Worm (Caenorhabditis elegans): ENCODE data around the gene gcsh-1.

The gcsh-1 gene

DNA sequence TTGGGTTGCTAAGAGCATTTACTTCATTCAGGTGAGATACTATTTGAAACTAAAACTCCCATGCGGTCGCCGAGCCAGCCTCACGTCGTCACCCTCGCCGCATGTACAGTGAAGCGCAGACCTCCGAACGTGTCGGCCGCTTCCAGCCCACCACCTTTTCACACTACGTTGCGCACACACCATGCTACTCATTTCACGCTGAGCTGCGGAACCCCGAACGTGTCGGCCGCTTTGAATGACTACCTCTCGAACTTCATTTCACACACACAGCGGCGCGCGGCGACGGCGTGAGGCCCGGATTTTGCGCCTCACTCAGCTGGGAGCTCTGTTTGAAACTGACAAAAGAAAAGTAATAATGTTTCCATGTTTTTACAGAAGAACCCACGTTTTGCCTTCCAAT lies 33.2 kb downstream of the gcsh-1 start:
- TF ChIP-seq bed-3 (GFP tag; optimal IDR thresholded peaks at IDR 0.05) (no peak), tbx-8 (GFP tag; optimal IDR thresholded peaks at IDR 0.05) (no peak)

DNA sequence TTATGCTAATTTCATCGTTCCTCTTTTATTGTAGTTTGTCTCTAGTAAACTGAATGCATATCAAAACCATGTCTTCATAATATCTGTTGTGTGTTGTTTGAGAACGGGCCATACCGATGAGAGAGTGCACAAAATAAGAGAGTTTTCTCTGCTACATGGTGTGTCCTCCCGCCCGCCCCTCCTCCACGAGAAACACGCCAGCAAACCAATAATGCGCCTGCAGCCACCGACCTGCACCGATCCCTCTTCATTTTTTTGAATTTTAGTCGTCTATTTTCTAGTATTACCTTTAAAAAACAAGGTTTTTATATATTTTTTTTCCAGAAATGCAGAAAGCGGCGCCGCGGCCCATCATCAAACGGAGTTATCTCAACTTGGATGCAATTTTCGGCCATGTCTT lies 34.6 kb downstream of the gcsh-1 start, which contains the start of gene gfi-3:
TSS of gene gfi-3 (plus strand) at position 325 of the 400 bp plus-strand sequence.
- TF ChIP-seq nhr-237 (tag; optimal IDR thresholded peaks at IDR 0.05): no peak
- TF ChIP-seq ces-1 (GFP tag; optimal IDR thresholded peaks at IDR 0.05): peak; percentile 18
- TF ChIP-seq snpc-4 (tag; optimal IDR thresholded peaks at IDR 0.05): no peak
- peak; percentile 82 for TF ChIP-seq lin-13 (tag; optimal IDR thresholded peaks at IDR 0.05)
- TF ChIP-seq zip-8 (tag; optimal IDR thresholded peaks at IDR 0.05): no peak
- TF ChIP-seq nhr-12 (tag; optimal IDR thresholded peaks at IDR 0.05): no peak
- TF ChIP-seq tbx-8 (GFP tag; optimal IDR thresholded peaks at IDR 0.05): no peak
- peak; percentile 37 for TF ChIP-seq hlh-1 (tag; optimal IDR thresholded peaks at IDR 0.05)
- no peak for TF ChIP-seq blmp-1 (tag; optimal IDR thresholded peaks at IDR 0.05)
- TF ChIP-seq nhr-2 (tag; optimal IDR thresholded peaks at IDR 0.05): no peak
- TF ChIP-seq sptf-1 (tag; optimal IDR thresholded peaks at IDR 0.05): peak; percentile 80
- TF ChIP-seq unc-120 (tag; optimal IDR thresholded peaks at IDR 0.05; ENCODE audit: poor library complexity, severe bottlenecking): peak; percentile 41
- no peak for TF ChIP-seq nhr-28 (tag; optimal IDR thresholded peaks at IDR 0.05)
- no peak for TF ChIP-seq elt-1 (tag; optimal IDR thresholded peaks at IDR 0.05; ENCODE audit: borderline replicate concordance, insufficient read depth)
- TF ChIP-seq nhr-76 (tag; optimal IDR thresholded peaks at IDR 0.05): no peak
- peak; percentile 30 for TF ChIP-seq pha-4 (tag; optimal IDR thresholded peaks at IDR 0.05)
- TF ChIP-seq bed-3 (GFP tag; optimal IDR thresholded peaks at IDR 0.05): no peak
- peak; percentile 5 for TF ChIP-seq mls-2 (tag; optimal IDR thresholded peaks at IDR 0.05)
- peak; percentile 75 for TF ChIP-seq M03D4.4 (tag; optimal IDR thresholded peaks at IDR 0.05)
- TF ChIP-seq ham-2 (GFP tag; optimal IDR thresholded peaks at IDR 0.05): peak; percentile 57
- no peak for TF ChIP-seq elt-3 (tag; optimal IDR thresholded peaks at IDR 0.05)
- no peak for TF ChIP-seq sem-2 (GFP tag; optimal IDR thresholded peaks at IDR 0.05)
- peak; percentile 55 for TF ChIP-seq drap-1 (GFP tag; optimal IDR thresholded peaks at IDR 0.05)
- no peak for TF ChIP-seq ceh-39 (tag; optimal IDR thresholded peaks at IDR 0.05)
- peak; percentile 59 for TF ChIP-seq lsy-2 (tag; optimal IDR thresholded peaks at IDR 0.05)
- no peak for TF ChIP-seq lin-32 (GFP tag; optimal IDR thresholded peaks at IDR 0.05)
- no peak for TF ChIP-seq ztf-11 (tag; optimal IDR thresholded peaks at IDR 0.05)
- TF ChIP-seq cnd-1 (tag; optimal IDR thresholded peaks at IDR 0.05): peak; percentile 7
- no peak for TF ChIP-seq ceh-43 (GFP tag; optimal IDR thresholded peaks at IDR 0.05)
- no peak for TF ChIP-seq flh-1 (GFP tag; optimal IDR thresholded peaks at IDR 0.05)
- TF ChIP-seq mep-1 (tag; optimal IDR thresholded peaks at IDR 0.05): peak; percentile 34
- TF ChIP-seq ceh-83 (GFP tag; optimal IDR thresholded peaks at IDR 0.05): no peak
- no peak for TF ChIP-seq mab-5 (tag; optimal IDR thresholded peaks at IDR 0.05)
- TF ChIP-seq unc-39 (tag; optimal IDR thresholded peaks at IDR 0.05): no peak
- TF ChIP-seq unc-62 (GFP tag; optimal IDR thresholded peaks at IDR 0.05): peak; percentile 8

DNA sequence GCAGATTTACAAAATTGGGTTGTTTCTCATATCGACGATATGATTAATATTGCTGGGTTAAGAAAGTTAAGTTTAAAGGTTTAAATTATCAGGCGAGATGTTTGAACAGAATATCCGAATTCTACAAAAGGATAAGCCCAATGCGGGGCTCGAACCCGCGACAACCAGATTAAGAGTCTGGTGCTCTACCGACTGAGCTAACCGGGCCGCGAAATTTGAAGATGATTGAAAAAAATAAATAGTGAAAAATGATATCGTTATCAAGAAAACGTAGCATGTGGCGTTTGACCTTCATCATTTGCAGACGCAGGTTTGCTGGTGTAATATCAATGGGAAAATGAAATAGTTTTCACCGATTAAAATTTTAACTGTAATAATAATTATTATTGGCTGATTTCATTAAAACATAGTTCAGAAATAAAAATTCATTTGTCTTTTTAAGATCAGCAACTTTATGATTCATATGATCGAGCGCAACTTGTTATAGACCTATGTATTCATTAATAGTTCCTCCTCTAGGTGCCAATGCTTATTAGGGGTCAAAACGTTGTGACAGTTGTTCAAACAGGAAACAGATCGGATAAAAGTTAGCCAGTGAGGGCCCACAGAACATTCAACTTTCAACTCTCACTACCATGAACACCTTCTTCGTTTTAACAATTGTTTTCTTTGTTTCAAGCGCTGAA lies 36.0 kb downstream of the gcsh-1 start, which contains the start of gene M163.11:
TSS of gene M163.11 (plus strand) at position 636 of the 686 bp plus-strand sequence.
- TF ChIP-seq bed-3 (GFP tag; optimal IDR thresholded peaks at IDR 0.05) (no peak), nhr-28 (tag; optimal IDR thresholded peaks at IDR 0.05) (no peak), nhr-2 (tag; optimal IDR thresholded peaks at IDR 0.05) (no peak), elt-1 (tag; optimal IDR thresholded peaks at IDR 0.05; ENCODE audit: borderline replicate concordance, insufficient read depth) (no peak), ces-1 (GFP tag; optimal IDR thresholded peaks at IDR 0.05) (no peak), tbx-8 (GFP tag; optimal IDR thresholded peaks at IDR 0.05) (no peak), unc-120 (tag; optimal IDR thresholded peaks at IDR 0.05; ENCODE audit: poor library complexity, severe bottlenecking) (peak; percentile 55), mab-5 (tag; optimal IDR thresholded peaks at IDR 0.05) (no peak), mls-2 (tag; optimal IDR thresholded peaks at IDR 0.05) (no peak)

DNA sequence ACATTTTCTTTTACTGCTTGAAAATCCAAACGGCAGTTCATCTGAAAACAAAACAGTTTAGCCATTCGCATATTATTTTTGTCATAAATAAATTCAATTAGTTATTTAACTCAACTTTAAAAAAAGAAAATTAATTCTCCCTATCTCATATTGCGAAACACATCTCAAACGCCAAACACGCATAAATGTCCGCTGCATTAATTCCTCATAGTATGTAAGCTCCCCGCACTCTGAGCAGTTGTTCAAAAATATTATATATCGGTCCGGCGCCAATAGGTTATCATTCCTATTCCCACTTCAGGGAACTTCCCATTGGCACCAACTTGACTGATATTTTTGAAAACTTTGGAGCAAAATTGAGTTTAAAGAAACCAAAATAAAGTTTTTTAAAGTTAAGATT lies 36.7 kb downstream of the gcsh-1 start:
- TF ChIP-seq ham-2 (GFP tag; optimal IDR thresholded peaks at IDR 0.05): no peak
- no peak for TF ChIP-seq ceh-43 (GFP tag; optimal IDR thresholded peaks at IDR 0.05)
- TF ChIP-seq blmp-1 (tag; optimal IDR thresholded peaks at IDR 0.05): no peak
- no peak for TF ChIP-seq ceh-39 (tag; optimal IDR thresholded peaks at IDR 0.05)
- no peak for TF ChIP-seq M03D4.4 (tag; optimal IDR thresholded peaks at IDR 0.05)
- no peak for TF ChIP-seq unc-120 (tag; optimal IDR thresholded peaks at IDR 0.05; ENCODE audit: poor library complexity, severe bottlenecking)
- TF ChIP-seq mls-2 (tag; optimal IDR thresholded peaks at IDR 0.05): no peak
- TF ChIP-seq unc-62 (GFP tag; optimal IDR thresholded peaks at IDR 0.05): no peak
- no peak for TF ChIP-seq hlh-1 (tag; optimal IDR thresholded peaks at IDR 0.05)
- no peak for TF ChIP-seq tbx-8 (GFP tag; optimal IDR thresholded peaks at IDR 0.05)
- TF ChIP-seq unc-39 (tag; optimal IDR thresholded peaks at IDR 0.05): no peak
- no peak for TF ChIP-seq flh-1 (GFP tag; optimal IDR thresholded peaks at IDR 0.05)
- no peak for TF ChIP-seq cnd-1 (tag; optimal IDR thresholded peaks at IDR 0.05)
- no peak for TF ChIP-seq lin-13 (tag; optimal IDR thresholded peaks at IDR 0.05)
- no peak for TF ChIP-seq zip-8 (tag; optimal IDR thresholded peaks at IDR 0.05)

Data from whole organism, mixed stage, embryonic.